Fruit fly (Drosophila melanogaster): ENCODE data around the gene Loxl1.
A peak's percentile ranks its signal among the peaks of the same experiment; 100 is the strongest.

Loxl1 gene

dm6 chr3R:31424427-31424826 is 35.2 kb downstream of the Loxl1 start (continued):
- peak; percentile 61 for TF ChIP-seq lab (GFP tag; optimal IDR thresholded peaks at IDR 0.05)
- no peak for TF ChIP-seq CG12219 (GFP tag; optimal IDR thresholded peaks at IDR 0.05)
- TF ChIP-seq grau (tag; optimal IDR thresholded peaks at IDR 0.05), result peak; percentile 21
- no peak for TF ChIP-seq CG11723 (GFP tag; optimal IDR thresholded peaks at IDR 0.05)
- TF ChIP-seq al (GFP tag; IDR thresholded peaks at IDR 0.05), result 0 out of 2 replicates have a peak, but pooled peaks have one; percentile 21
- TF ChIP-seq CG11456 (GFP tag; IDR thresholded peaks at IDR 0.05), result 0 out of 3 replicates have a peak, but pooled peaks have one; percentile 22
- no peak for TF ChIP-seq twi (tag; optimal IDR thresholded peaks at IDR 0.05)
- peak; percentile 8; the same call in 1 of the 2 replicates for TF ChIP-seq sisA (GFP tag; IDR thresholded peaks at IDR 0.05)
- no peak for TF ChIP-seq sima (GFP tag; optimal IDR thresholded peaks at IDR 0.05)
- TF ChIP-seq CG10366 (GFP tag; IDR thresholded peaks at IDR 0.05), result peak; percentile 39; the same call in 1 of the 2 replicates
- TF ChIP-seq gce (GFP tag; IDR thresholded peaks at IDR 0.05), result 0 out of 3 replicates have a peak, but pooled peaks have one; percentile 48
- TF ChIP-seq pan (optimal IDR thresholded peaks at IDR 0.05), result no peak
- TF ChIP-seq pan (GFP tag; optimal IDR thresholded peaks at IDR 0.05 in 1 of 2, IDR thresholded peaks at IDR 0.05 in 1 of 2), result peak in 1 of 2 experiments; percentile 32
- no peak for TF ChIP-seq CG15479 (GFP tag; optimal IDR thresholded peaks at IDR 0.05)
- peak; percentile 32 for TF ChIP-seq Meics (GFP tag; optimal IDR thresholded peaks at IDR 0.05)
- TF ChIP-seq fd96Cb (tag; optimal IDR thresholded peaks at IDR 0.05), result no peak
- peak; percentile 42; the same call in 1 of the 3 replicates for TF ChIP-seq Mrtf (GFP tag; IDR thresholded peaks at IDR 0.05)
- peak; percentile 31 for TF ChIP-seq CG12769 (tag; optimal IDR thresholded peaks at IDR 0.05)
- TF ChIP-seq klu (GFP tag; IDR thresholded peaks at IDR 0.05), result 0 out of 2 replicates have a peak, but pooled peaks have one; percentile 10
- TF ChIP-seq pum (GFP tag; optimal IDR thresholded peaks at IDR 0.05), result no peak
- peak; percentile 69 for TF ChIP-seq Med (GFP tag)
- TF ChIP-seq ato (GFP tag; IDR thresholded peaks at IDR 0.05; ENCODE audit: partially characterized antibody), result no peak
- peak; percentile 72 for TF ChIP-seq CG18599 (GFP tag; optimal IDR thresholded peaks at IDR 0.05)
- TF ChIP-seq hkb (optimal IDR thresholded peaks at IDR 0.05), result no peak
- TF ChIP-seq hkb (GFP tag; IDR thresholded peaks at IDR 0.05), result peak; percentile 55; the same call in 1 of the 2 replicates
- TF ChIP-seq CG9932 (GFP tag; IDR thresholded peaks at IDR 0.05), result peak; percentile 39
- peak; percentile 53; the same call in 2 of the 3 replicates for TF ChIP-seq tgo (GFP tag; IDR thresholded peaks at IDR 0.05)
- peak; percentile 56; the same call in 1 of the 3 replicates for TF ChIP-seq zfh1 (GFP tag; IDR thresholded peaks at IDR 0.05)
- TF ChIP-seq dmrt99B (tag; optimal IDR thresholded peaks at IDR 0.05), result peak; percentile 46
- TF ChIP-seq lilli (GFP tag; optimal IDR thresholded peaks at IDR 0.05), result peak; percentile 29
- TF ChIP-seq Aef1 (GFP tag; IDR thresholded peaks at IDR 0.05), result peak; percentile 45; the same call in 1 of the 3 replicates
- TF ChIP-seq dysf (GFP tag; IDR thresholded peaks at IDR 0.05), result peak; percentile 46; the same call in 1 of the 3 replicates
- TF ChIP-seq Dbx (GFP tag; IDR thresholded peaks at IDR 0.05), result peak; percentile 66; the same call in 2 of the 3 replicates
- TF ChIP-seq CG14050 (GFP tag; IDR thresholded peaks at IDR 0.05), result no peak
- peak; percentile 68 for TF ChIP-seq row (GFP tag; IDR thresholded peaks at IDR 0.05)
- TF ChIP-seq CG31388 (GFP tag; optimal IDR thresholded peaks at IDR 0.05), result no peak
- TF ChIP-seq Oli (tag; optimal IDR thresholded peaks at IDR 0.05), result peak; percentile 12
- TF ChIP-seq HHEX (GFP tag; optimal IDR thresholded peaks at IDR 0.05), result peak; percentile 38
- peak; percentile 32 for TF ChIP-seq CG7839 (tag; optimal IDR thresholded peaks at IDR 0.05)
- peak in 1 of 2 experiments; percentile 13 for TF ChIP-seq dpn (GFP tag; optimal IDR thresholded peaks at IDR 0.05)
- TF ChIP-seq D19A (tag; optimal IDR thresholded peaks at IDR 0.05), result peak; percentile 59
- TF ChIP-seq CG2678 (tag; optimal IDR thresholded peaks at IDR 0.05), result peak; percentile 55
- no peak for TF ChIP-seq sens-2 (GFP tag; IDR thresholded peaks at IDR 0.05)
- peak; percentile 43 for TF ChIP-seq mam (GFP tag; optimal IDR thresholded peaks at IDR 0.05)
- no peak for TF ChIP-seq CG9817 (tag; optimal IDR thresholded peaks at IDR 0.05)
- no peak for TF ChIP-seq usp (GFP tag; optimal IDR thresholded peaks at IDR 0.05)
- TF ChIP-seq HLH3B (GFP tag; IDR thresholded peaks at IDR 0.05), result 0 out of 2 replicates have a peak, but pooled peaks have one; percentile 15
- peak; percentile 20 for TF ChIP-seq CG9609 (GFP tag; optimal IDR thresholded peaks at IDR 0.05)
- no peak for TF ChIP-seq CG12659 (GFP tag; optimal IDR thresholded peaks at IDR 0.05)
- peak; percentile 38 for TF ChIP-seq CG6689 (GFP tag; IDR thresholded peaks at IDR 0.05)
- TF ChIP-seq CG3838 (GFP tag; optimal IDR thresholded peaks at IDR 0.05), result no peak
